Fruit fly (Drosophila melanogaster) whole organism, embryonic: Measurements from ENCODE around the gene Nup37.

Source experiments
- BEAF-32 ChIP-seq: fragments of 200-800 bp; sonication (Bioruptor generic); optimal IDR thresholded peaks from 3 replicates; lab custom pipeline; 2017; ENCODE audit warnings: missing biosample characterization, missing genetic modification characterization, mild to moderate bottlenecking, moderate library complexity, missing genetic modification reagents
- CG10267 ChIP-seq: fragments of 200-800 bp; sonication (Bioruptor generic); optimal IDR thresholded peaks from 2 replicates; lab custom pipeline; 2018; ENCODE audit warnings: missing biosample characterization, mild to moderate bottlenecking, missing genetic modification characterization, moderate library complexity
- CG11560 ChIP-seq: fragments of 200-800 bp; sonication (Bioruptor generic); IDR thresholded peaks from 3 replicates; pipeline ENCODE4 v1.3.6; 2022; ENCODE audit warnings: missing biosample characterization, missing genetic modification characterization
- CG12942 ChIP-seq: fragments of 200-800 bp; sonication (Bioruptor generic); optimal IDR thresholded peaks from 3 replicates; lab custom pipeline; 2016; ENCODE audit warnings: missing biosample characterization, missing genetic modification characterization
- CG13296 ChIP-seq: fragments of 200-800 bp; sonication (Bioruptor generic); optimal IDR thresholded peaks from 3 replicates; lab custom pipeline; 2018; ENCODE audit warnings: missing biosample characterization, mild to moderate bottlenecking, missing genetic modification characterization
- CG14050 ChIP-seq: fragments of 200-800 bp; sonication (Bioruptor generic); IDR thresholded peaks from 3 replicates; pipeline ENCODE4 v1.3.6; 2022; ENCODE audit warnings: missing biosample characterization, missing genetic modification characterization
- CG15073 ChIP-seq: fragments of 200-800 bp; sonication (Bioruptor generic); optimal IDR thresholded peaks from 2 replicates; lab custom pipeline; 2016; ENCODE audit warnings: missing biosample characterization, missing genetic modification characterization
- CG15601 ChIP-seq: fragments of 200-800 bp; sonication (Bioruptor generic); optimal IDR thresholded peaks from 3 replicates; lab custom pipeline; 2019; ENCODE audit warnings: missing biosample characterization, mild to moderate bottlenecking, missing genetic modification characterization, moderate library complexity
- CG1602 ChIP-seq: fragments of 200-800 bp; sonication (Bioruptor generic); optimal IDR thresholded peaks from 3 replicates; lab custom pipeline; 2016; ENCODE audit warnings: missing biosample characterization, missing genetic modification characterization
- CG17612 ChIP-seq: fragments of 200-800 bp; sonication (Bioruptor generic); IDR thresholded peaks from 2 replicates; pipeline ENCODE4 v1.3.6; 2022; ENCODE audit warnings: missing biosample characterization, missing genetic modification characterization
- CG1832 ChIP-seq: fragments of 200-800 bp; sonication (Bioruptor generic); optimal IDR thresholded peaks from 2 replicates; lab custom pipeline; 2017; ENCODE audit warnings: missing biosample characterization, mild to moderate bottlenecking, missing genetic modification characterization, inconsistent platforms
- CG18764 ChIP-seq: fragments of 200-800 bp; sonication (Bioruptor generic); optimal IDR thresholded peaks from 3 replicates; lab custom pipeline; 2016; ENCODE audit warnings: missing biosample characterization, missing genetic modification characterization
- CG2120 ChIP-seq: fragments of 200-800 bp; sonication (Bioruptor generic); optimal IDR thresholded peaks from 3 replicates; lab custom pipeline; 2016; ENCODE audit warnings: missing biosample characterization, missing genetic modification characterization
- CG2129 ChIP-seq: fragments of 200-800 bp; sonication (Bioruptor generic); IDR thresholded peaks from 2 replicates; pipeline ENCODE4 v1.3.6; 2022; ENCODE audit warnings: missing biosample characterization, missing genetic modification characterization; ENCODE audit not compliant: partially characterized antibody
- CG3065 ChIP-seq: fragments of 200-800 bp; sonication (Bioruptor generic); optimal IDR thresholded peaks from 2 replicates; lab custom pipeline; 2016; ENCODE audit warnings: missing biosample characterization, missing genetic modification characterization
- CG32772 ChIP-seq: fragments of 200-800 bp; sonication (Bioruptor generic); IDR thresholded peaks from 2 replicates; pipeline ENCODE4 v1.3.6; 2022; ENCODE audit warnings: missing biosample characterization, missing genetic modification characterization
- CG33213 ChIP-seq: fragments of 200-800 bp; sonication (Bioruptor generic); optimal IDR thresholded peaks from 3 replicates; lab custom pipeline; 2016; ENCODE audit warnings: missing biosample characterization, missing genetic modification characterization
- CG43689 ChIP-seq: fragments of 200-800 bp; sonication (Bioruptor generic); IDR thresholded peaks from 2 replicates; pipeline ENCODE4 v1.3.6; 2022; ENCODE audit warnings: missing biosample characterization, missing genetic modification characterization
- CG4820 ChIP-seq: fragments of 200-800 bp; sonication (Bioruptor generic); optimal IDR thresholded peaks from 3 replicates; lab custom pipeline; 2016; ENCODE audit warnings: missing biosample characterization, missing genetic modification characterization
- CG6175 ChIP-seq: fragments of 200-800 bp; sonication (Bioruptor generic); IDR thresholded peaks from 3 replicates; pipeline ENCODE4 v1.3.6; 2022; ENCODE audit warnings: missing biosample characterization, missing genetic modification characterization
- CG7963 ChIP-seq: fragments of 200-800 bp; sonication (Bioruptor generic); IDR thresholded peaks from 3 replicates; pipeline ENCODE4 v1.3.6; 2022; ENCODE audit warnings: missing biosample characterization, missing genetic modification characterization; ENCODE audit not compliant: partially characterized antibody
- CG9797 ChIP-seq: fragments of 200-800 bp; sonication (Bioruptor generic); optimal IDR thresholded peaks from 3 replicates; lab custom pipeline; 2018; ENCODE audit warnings: missing biosample characterization, mild to moderate bottlenecking, missing genetic modification characterization
- Dad ChIP-seq: fragments of 200-800 bp; sonication (Bioruptor generic); optimal IDR thresholded peaks from 3 replicates; lab custom pipeline; 2016; ENCODE audit warnings: missing biosample characterization, missing genetic modification characterization
- Deaf1 ChIP-seq: fragments of 200-800 bp; optimal IDR thresholded peaks from 3 replicates; lab custom pipeline; 2019; ENCODE audit warnings: missing biosample characterization, mild to moderate bottlenecking, missing genetic modification characterization, moderate library complexity
- Dek ChIP-seq: fragments of 200-800 bp; sonication (Bioruptor generic); optimal IDR thresholded peaks from 3 replicates; lab custom pipeline; 2019; ENCODE audit warnings: missing biosample characterization, mild to moderate bottlenecking, missing genetic modification characterization, moderate library complexity
- Hmx ChIP-seq: fragments of 200-800 bp; sonication (Bioruptor generic); optimal IDR thresholded peaks from 2 replicates; lab custom pipeline; 2016; ENCODE audit warnings: missing biosample characterization, missing genetic modification characterization
- Hr3 ChIP-seq: fragments of 200-800 bp; sonication (Bioruptor generic); optimal IDR thresholded peaks from 3 replicates; lab custom pipeline; 2016; ENCODE audit warnings: missing biosample characterization, missing genetic modification characterization
- Hr51 ChIP-seq, 2 experiments: fragments of 200-800 bp; sonication (Bioruptor generic); optimal IDR thresholded peaks; 2 replicates in 1 of 2; 3 replicates in 1 of 2; lab custom pipeline; 2016 to 2018; ENCODE audit warnings: missing biosample characterization in 2 of 2, missing genetic modification characterization in 2 of 2, mild to moderate bottlenecking in 1 of 2, moderate library complexity in 1 of 2
- Hr78 ChIP-seq, 2 experiments: fragments of 200-800 bp in 1 of 2; fragments of >200 bp in 1 of 2; sonication (Bioruptor generic) in 1 of 2; optimal IDR thresholded peaks; 2 replicates each; lab custom pipeline; 2017 to 2019; ENCODE audit warnings: missing biosample characterization in 2 of 2, missing genetic modification characterization in 2 of 2, mild to moderate bottlenecking in 1 of 2, moderate library complexity in 1 of 2
- MTF-1 ChIP-seq: fragments of 200-800 bp; sonication (Bioruptor generic); optimal IDR thresholded peaks from 2 replicates; lab custom pipeline; 2018; ENCODE audit warnings: missing biosample characterization, mild to moderate bottlenecking, missing genetic modification characterization, borderline replicate concordance
- Sry-δ ChIP-seq: fragments of 200-800 bp; sonication (Bioruptor generic); optimal IDR thresholded peaks from 2 replicates; lab custom pipeline; 2016; ENCODE audit warnings: missing biosample characterization, missing genetic modification characterization
- Vsx1 ChIP-seq: fragments of 200-800 bp; sonication (Bioruptor generic); optimal IDR thresholded peaks from 2 replicates; lab custom pipeline; 2017; ENCODE audit warnings: missing biosample characterization, mild to moderate bottlenecking, missing genetic modification characterization, missing genetic modification reagents
- croc ChIP-seq: fragments of 200-800 bp; sonication (Bioruptor generic); conservative IDR thresholded peaks from 3 replicates; pipeline ENCODE4 v1.3.6; 2022; ENCODE audit warnings: missing biosample characterization, missing genetic modification characterization
- dan ChIP-seq: fragments of 200-800 bp; sonication (Bioruptor generic); IDR thresholded peaks from 2 replicates; pipeline ENCODE4 v1.3.6; 2022; ENCODE audit warnings: missing biosample characterization, missing genetic modification characterization
- dati ChIP-seq: fragments of 200-800 bp; sonication (Bioruptor generic); IDR thresholded peaks from 2 replicates; pipeline ENCODE4 v1.3.6; 2022; ENCODE audit warnings: missing biosample characterization, missing genetic modification characterization
- eve ChIP-seq, 2 experiments: fragments of >200 bp; optimal IDR thresholded peaks; 2 replicates each; lab custom pipeline; 2017; ENCODE audit warnings: missing biosample characterization in 2 of 2, missing genetic modification characterization in 2 of 2
- gce ChIP-seq: fragments of 200-800 bp; sonication (Bioruptor generic); IDR thresholded peaks from 3 replicates; pipeline ENCODE4 v1.3.6; 2022; ENCODE audit warnings: missing biosample characterization, missing genetic modification characterization
- h ChIP-seq: fragments of >200 bp; optimal IDR thresholded peaks from 2 replicates; lab custom pipeline; 2017
- ken ChIP-seq: fragments of 200-800 bp; sonication (Bioruptor generic); IDR thresholded peaks from 3 replicates; pipeline ENCODE4 v1.3.6; 2022; ENCODE audit warnings: missing biosample characterization, missing genetic modification characterization
- lbe ChIP-seq: fragments of 200-800 bp; sonication (Bioruptor generic); optimal IDR thresholded peaks from 2 replicates; lab custom pipeline; 2016; ENCODE audit warnings: missing biosample characterization, mild to moderate bottlenecking, missing genetic modification characterization
- mirr ChIP-seq: fragments of 200-800 bp; sonication (Bioruptor generic); optimal IDR thresholded peaks from 3 replicates; lab custom pipeline; 2018; ENCODE audit warnings: missing biosample characterization, mild to moderate bottlenecking, missing genetic modification characterization
- pum ChIP-seq: fragments of 200-800 bp; sonication (Bioruptor generic); optimal IDR thresholded peaks from 2 replicates; lab custom pipeline; 2016; ENCODE audit warnings: missing biosample characterization, missing genetic modification characterization
- row ChIP-seq: fragments of 200-800 bp; sonication (Bioruptor generic); IDR thresholded peaks from 3 replicates; pipeline ENCODE4 v1.3.6; 2022; ENCODE audit warnings: missing biosample characterization, missing genetic modification characterization
- shn ChIP-seq: fragments of 200-800 bp; sonication (Bioruptor generic); optimal IDR thresholded peaks from 3 replicates; lab custom pipeline; 2016; ENCODE audit warnings: missing biosample characterization, missing genetic modification characterization
- sisA ChIP-seq: fragments of 200-800 bp; sonication (Bioruptor generic); IDR thresholded peaks from 2 replicates; pipeline ENCODE4 v1.3.6; 2022; ENCODE audit warnings: missing biosample characterization, missing genetic modification characterization
- sob ChIP-seq: fragments of 200-800 bp; sonication (Bioruptor generic); IDR thresholded peaks from 2 replicates; pipeline ENCODE4 v1.3.6; 2022; ENCODE audit warnings: missing biosample characterization, missing genetic modification characterization
- sqz ChIP-seq: fragments of 200-800 bp; sonication (Bioruptor generic); optimal IDR thresholded peaks from 3 replicates; lab custom pipeline; 2018; ENCODE audit warnings: missing biosample characterization, mild to moderate bottlenecking, missing genetic modification characterization
- stwl ChIP-seq: fragments of 200-800 bp; sonication (Bioruptor generic); optimal IDR thresholded peaks from 3 replicates; lab custom pipeline; 2018; ENCODE audit warnings: missing biosample characterization, mild to moderate bottlenecking, missing genetic modification characterization, moderate library complexity
- toy ChIP-seq: fragments of 200-800 bp; sonication (Bioruptor generic); IDR thresholded peaks from 2 replicates; pipeline ENCODE4 v1.3.6; 2022; ENCODE audit warnings: missing biosample characterization, missing genetic modification characterization
- tx ChIP-seq: fragments of 200-800 bp; sonication (Bioruptor generic); optimal IDR thresholded peaks from 2 replicates; lab custom pipeline; 2016; ENCODE audit warnings: missing biosample characterization, missing genetic modification characterization
- usp ChIP-seq: fragments of >200 bp; optimal IDR thresholded peaks from 2 replicates; lab custom pipeline; 2017; ENCODE audit warnings: missing biosample characterization, missing genetic modification characterization
- zen2 ChIP-seq: fragments of 200-800 bp; sonication (Bioruptor generic); IDR thresholded peaks from 3 replicates; pipeline ENCODE4 v1.3.6; 2022; ENCODE audit warnings: missing biosample characterization, missing genetic modification characterization; ENCODE audit not compliant: partially characterized antibody
- zf30C ChIP-seq: fragments of 200-800 bp; sonication (Bioruptor generic); optimal IDR thresholded peaks from 3 replicates; lab custom pipeline; 2018; ENCODE audit warnings: missing biosample characterization, mild to moderate bottlenecking, missing genetic modification characterization

Nup37 gene

dm6 chr3R:25235362-25235761 lies 12.1 kb upstream of the Nup37 start, which contains the start of gene Sil1 (continued):
- TF ChIP-seq gce (GFP tag; lab: Robert Waterston, UW) = no peak
- TF ChIP-seq CG32772 (GFP tag; lab: Robert Waterston, UW) = no peak
- peak; percentile 40 for TF ChIP-seq BEAF-32 (GFP tag; lab: Kevin White, UChicago)
- TF ChIP-seq Hr51 (GFP tag; optimal IDR thresholded peaks at IDR 0.05; lab: Kevin White, UChicago) = no peak
- no peak for TF ChIP-seq Hr78 (GFP tag; optimal IDR thresholded peaks at IDR 0.05; lab: Kevin White, UChicago)
- no peak for TF ChIP-seq Deaf1 (tag; lab: Kevin White, UChicago)
- no peak for TF ChIP-seq CG13296 (GFP tag; lab: Kevin White, UChicago)
- no peak for TF ChIP-seq h (lab: Kevin White, UChicago)
- no peak for TF ChIP-seq Dad (GFP tag; lab: Kevin White, UChicago)
- no peak for TF ChIP-seq croc (GFP tag; lab: Robert Waterston, UW)
- no peak for TF ChIP-seq Vsx1
- no peak for TF ChIP-seq CG14050 (GFP tag; lab: Robert Waterston, UW)
- TF ChIP-seq CG7963 = no peak
- TF ChIP-seq MTF-1 (GFP tag; lab: Kevin White, UChicago) = no peak
- TF ChIP-seq sqz (GFP tag; lab: Kevin White, UChicago) = no peak
- TF ChIP-seq mirr (GFP tag; lab: Kevin White, UChicago) = no peak
- TF ChIP-seq CG15073 (GFP tag; lab: Kevin White, UChicago) = no peak
- no peak for TF ChIP-seq toy (GFP tag; lab: Robert Waterston, UW)
- no peak for TF ChIP-seq CG4820 (GFP tag; lab: Kevin White, UChicago)
- TF ChIP-seq sisA = no peak
- TF ChIP-seq dan (GFP tag; lab: Robert Waterston, UW) = no peak
- TF ChIP-seq CG12942 (GFP tag; lab: Kevin White, UChicago) = no peak
- no peak for TF ChIP-seq lbe (GFP tag; lab: Kevin White, UChicago)
- TF ChIP-seq zf30C (GFP tag; lab: Kevin White, UChicago) = no peak
- no peak for TF ChIP-seq CG2129
- TF ChIP-seq Dek = no peak
- TF ChIP-seq Sry-δ = no peak
- no peak for TF ChIP-seq CG15601 (tag; lab: Kevin White, UChicago)
- no peak for TF ChIP-seq CG33213 (GFP tag; lab: Kevin White, UChicago)
- TF ChIP-seq shn (GFP tag; lab: Kevin White, UChicago) = no peak
- no peak for TF ChIP-seq dati
- TF ChIP-seq CG10267 (tag; lab: Kevin White, UChicago) = peak; percentile 21
- no peak for TF ChIP-seq CG17612 (GFP tag; lab: Robert Waterston, UW)
- TF ChIP-seq CG43689 (GFP tag; lab: Robert Waterston, UW) = no peak
- no peak for TF ChIP-seq CG18764 (GFP tag; lab: Kevin White, UChicago)
- no peak for TF ChIP-seq ken (GFP tag; lab: Robert Waterston, UW)
- no peak for TF ChIP-seq CG11560
- no peak for TF ChIP-seq usp (GFP tag; lab: Kevin White, UChicago)
- no peak for TF ChIP-seq eve (GFP tag; optimal IDR thresholded peaks at IDR 0.05; lab: Kevin White, UChicago)
- TF ChIP-seq stwl (tag; lab: Kevin White, UChicago) = peak; percentile 49
- TF ChIP-seq row (GFP tag; lab: Robert Waterston, UW) = 0 out of 3 replicates have a peak, but pooled peaks have one; percentile 5
- no peak for TF ChIP-seq CG2120 (GFP tag; lab: Kevin White, UChicago)
- TF ChIP-seq CG6175 (GFP tag; lab: Robert Waterston, UW) = no peak
- no peak for TF ChIP-seq tx (GFP tag; lab: Kevin White, UChicago)
- no peak for TF ChIP-seq CG3065 (GFP tag; lab: Kevin White, UChicago)
- no peak for TF ChIP-seq CG1832 (GFP tag; lab: Kevin White, UChicago)
- no peak for TF ChIP-seq Hmx (GFP tag; lab: Kevin White, UChicago)
- TF ChIP-seq Hr3 (GFP tag; lab: Kevin White, UChicago) = no peak
- peak; percentile 75 for TF ChIP-seq CG9797 (GFP tag; lab: Kevin White, UChicago)
- TF ChIP-seq pum (GFP tag; lab: Kevin White, UChicago) = no peak
- TF ChIP-seq CG1602 = no peak
- TF ChIP-seq zen2 (GFP tag; lab: Robert Waterston, UW) = no peak
- no peak for TF ChIP-seq sob (GFP tag; lab: Robert Waterston, UW)
